Worm (Caenorhabditis elegans) whole organism, L2 larva: ENCODE results near the gene F54B11.7.

Experiments
- ZK546.5 ChIP-seq: sonication (generic microtip); optimal IDR thresholded peaks from 2 replicates; lab custom pipeline; 2017; ENCODE audit warnings: missing biosample characterization, missing genetic modification characterization
- aly-2 ChIP-seq: fragments of 150-350 bp; optimal IDR thresholded peaks from 2 replicates; lab custom pipeline; 2014; ENCODE audit warnings: missing biosample characterization, missing genetic modification characterization
- blmp-1 ChIP-seq: sonication (generic microtip); optimal IDR thresholded peaks from 2 replicates; lab custom pipeline; 2017; ENCODE audit warnings: missing genetic modification characterization, mild to moderate bottlenecking, missing compliant biosample characterization, antibody characterized with exemption, moderate library complexity; ENCODE audit not compliant: insufficient read depth
- ceh-16 ChIP-seq: fragments of 150-350 bp; optimal IDR thresholded peaks from 2 replicates; lab custom pipeline; 2014; ENCODE audit warnings: missing biosample characterization, missing genetic modification characterization
- ceh-82 ChIP-seq: fragments of 150-350 bp; optimal IDR thresholded peaks from 2 replicates; lab custom pipeline; 2014; ENCODE audit warnings: missing biosample characterization, missing genetic modification characterization
- crh-2 ChIP-seq: sonication (generic microtip); optimal IDR thresholded peaks from 2 replicates; lab custom pipeline; 2017; ENCODE audit warnings: missing biosample characterization, missing genetic modification characterization
- egl-27 ChIP-seq: sonication (generic microtip); optimal IDR thresholded peaks from 3 replicates; lab custom pipeline; 2017; ENCODE audit warnings: missing biosample characterization, missing genetic modification reagents, missing genetic modification characterization
- elt-1 ChIP-seq: fragments of 150-350 bp; optimal IDR thresholded peaks from 2 replicates; lab custom pipeline; 2014; ENCODE audit warnings: missing biosample characterization, missing genetic modification characterization
- mab-5 ChIP-seq: fragments of 150-350 bp; optimal IDR thresholded peaks from 2 replicates; lab custom pipeline; 2014; ENCODE audit warnings: missing biosample characterization, missing genetic modification characterization
- mbf-1 ChIP-seq: sonication (generic microtip); optimal IDR thresholded peaks from 2 replicates; lab custom pipeline; 2017; ENCODE audit warnings: missing biosample characterization, missing genetic modification characterization
- mdl-1 ChIP-seq, 2 experiments: fragments of 150-350 bp in 1 of 2; sonication (generic microtip) in 1 of 2; optimal IDR thresholded peaks; 2 replicates each; lab custom pipeline; 2017; ENCODE audit warnings: missing biosample characterization in 2 of 2, missing genetic modification characterization in 2 of 2
- nhr-10 ChIP-seq: sonication (generic microtip); optimal IDR thresholded peaks from 2 replicates; lab custom pipeline; 2017; ENCODE audit warnings: missing biosample characterization, missing genetic modification characterization
- nhr-12 ChIP-seq: fragments of 150-350 bp; optimal IDR thresholded peaks from 2 replicates; lab custom pipeline; 2014; ENCODE audit warnings: missing biosample characterization, missing genetic modification characterization
- nhr-129 ChIP-seq: fragments of 150-350 bp; optimal IDR thresholded peaks from 2 replicates; lab custom pipeline; 2014; ENCODE audit warnings: missing biosample characterization, missing genetic modification characterization
- nhr-23 ChIP-seq: fragments of 150-350 bp; optimal IDR thresholded peaks from 2 replicates; lab custom pipeline; 2014; ENCODE audit warnings: missing biosample characterization, missing genetic modification reagents, missing genetic modification characterization
- skn-1 ChIP-seq: sonication (generic microtip); optimal IDR thresholded peaks from 2 replicates; lab custom pipeline; 2017; ENCODE audit warnings: missing biosample characterization, missing genetic modification characterization
- snpc-4 ChIP-seq: fragments of 150-350 bp; optimal IDR thresholded peaks from 2 replicates; lab custom pipeline; 2014; ENCODE audit warnings: missing biosample characterization, missing genetic modification characterization
- unc-55 ChIP-seq: fragments of 150-350 bp; sonication (generic microtip); optimal IDR thresholded peaks from 3 replicates; lab custom pipeline; 2014; ENCODE audit warnings: missing biosample characterization, missing genetic modification reagents, missing genetic modification characterization
- unc-62 ChIP-seq: fragments of 150-350 bp; optimal IDR thresholded peaks from 2 replicates; lab custom pipeline; 2014; ENCODE audit warnings: missing biosample characterization, missing genetic modification reagents, missing genetic modification characterization
- zag-1 ChIP-seq: fragments of 150-350 bp; optimal IDR thresholded peaks from 2 replicates; lab custom pipeline; 2014; ENCODE audit warnings: missing biosample characterization, missing genetic modification characterization
- ztf-1 ChIP-seq: fragments of 200-800 bp; sonication (Bioruptor generic); conservative IDR thresholded peaks from 2 replicates; pipeline ENCODE4 v1.3.6; 2022; ENCODE audit warnings: missing genetic modification characterization, missing compliant biosample characterization
- ztf-11 ChIP-seq: sonication (generic microtip); optimal IDR thresholded peaks from 2 replicates; lab custom pipeline; 2017; ENCODE audit warnings: missing biosample characterization, missing genetic modification characterization

The F54B11.7 gene

ce11 chrX:13647305-13647704 lies 47.1 kb downstream of the F54B11.7 start, which contains the start of gene C40C9.3:
TSS of gene C40C9.3 (plus strand) at chrX:13647605.
- TF ChIP-seq unc-55 (no peak), nhr-23 (tag; lab: Kevin White, UChicago) (no peak), ceh-16 (tag; lab: Kevin White, UChicago) (no peak), ztf-11 (no peak), mab-5 (tag; lab: Kevin White, UChicago) (no peak), skn-1 (tag; lab: Kevin White, UChicago) (no peak), unc-62 (GFP tag; lab: Kevin White, UChicago) (no peak), zag-1 (tag; lab: Kevin White, UChicago) (no peak), mdl-1 (tag; optimal IDR thresholded peaks at IDR 0.05; lab: Kevin White, UChicago) (no peak), ztf-1 (GFP tag; lab: Robert Waterston, UW) (no peak), blmp-1 (no peak), snpc-4 (tag; lab: Kevin White, UChicago) (no peak), nhr-12 (tag; lab: Kevin White, UChicago) (no peak), elt-1 (tag; lab: Kevin White, UChicago) (no peak), nhr-129 (no peak)

ce11 chrX:13650799-13651198 lies 50.6 kb downstream of the F54B11.7 start, which contains the start of gene C40C9.4:
TSS of gene C40C9.4 (plus strand) at chrX:13651099.
- TF ChIP-seq elt-1 (tag; lab: Kevin White, UChicago) (no peak), mbf-1 (no peak), snpc-4 (tag; lab: Kevin White, UChicago) (no peak), ZK546.5 (no peak), unc-62 (GFP tag; lab: Kevin White, UChicago) (no peak), ceh-16 (tag; lab: Kevin White, UChicago) (no peak), unc-55 (no peak), crh-2 (tag; lab: Kevin White, UChicago) (no peak), egl-27 (tag; lab: Kevin White, UChicago) (no peak), ceh-82 (no peak), aly-2 (no peak), nhr-10 (tag; lab: Kevin White, UChicago) (no peak)
